Fruit fly (Drosophila melanogaster) whole organism, embryonic: ENCODE data around the gene CG11249.

ENCODE experiments used
- CG10431 ChIP-seq: fragments of 200-800 bp; sonication (Bioruptor generic); optimal IDR thresholded peaks from 3 replicates; lab custom pipeline; 2018; ENCODE audit warnings: missing biosample characterization, mild to moderate bottlenecking, missing genetic modification characterization
- CG10654 ChIP-seq: fragments of 200-800 bp; sonication (Bioruptor generic); optimal IDR thresholded peaks from 2 replicates; lab custom pipeline; 2016; ENCODE audit warnings: missing biosample characterization, missing genetic modification characterization
- CG12659 ChIP-seq: fragments of 200-800 bp; sonication (Bioruptor generic); optimal IDR thresholded peaks from 3 replicates; lab custom pipeline; 2017; ENCODE audit warnings: mild to moderate bottlenecking, missing biosample characterization, missing genetic modification reagents, missing genetic modification characterization
- CG13123 ChIP-seq: fragments of 200-800 bp; sonication (Bioruptor generic); optimal IDR thresholded peaks from 2 replicates; lab custom pipeline; 2016; ENCODE audit warnings: missing biosample characterization, missing genetic modification characterization
- CG14050 ChIP-seq: fragments of 200-800 bp; sonication (Bioruptor generic); IDR thresholded peaks from 3 replicates; pipeline ENCODE4 v1.3.6; 2022; ENCODE audit warnings: missing biosample characterization, missing genetic modification characterization
- CG14667 ChIP-seq: fragments of 200-800 bp; sonication (Bioruptor generic); IDR thresholded peaks from 2 replicates; pipeline ENCODE4 v1.3.6; 2022; ENCODE audit warnings: missing biosample characterization, missing genetic modification characterization
- CG1602 ChIP-seq: fragments of 200-800 bp; sonication (Bioruptor generic); optimal IDR thresholded peaks from 3 replicates; lab custom pipeline; 2016; ENCODE audit warnings: missing biosample characterization, missing genetic modification characterization
- CG16779 ChIP-seq: fragments of 200-800 bp; sonication (Bioruptor generic); IDR thresholded peaks from 2 replicates; pipeline ENCODE4 v1.3.6; 2022; ENCODE audit warnings: missing biosample characterization, missing genetic modification characterization
- CG17802 ChIP-seq: fragments of 200-800 bp; sonication (Bioruptor generic); optimal IDR thresholded peaks from 2 replicates; lab custom pipeline; 2018; ENCODE audit warnings: missing biosample characterization, mild to moderate bottlenecking, missing genetic modification characterization, moderate library complexity
- CG2199 ChIP-seq: fragments of 200-800 bp; sonication (Bioruptor generic); IDR thresholded peaks from 3 replicates; pipeline ENCODE4 v1.3.6; 2022; ENCODE audit warnings: missing biosample characterization, missing genetic modification characterization
- CG3281 ChIP-seq: fragments of 200-800 bp; sonication (Bioruptor generic); optimal IDR thresholded peaks from 3 replicates; lab custom pipeline; 2017; ENCODE audit warnings: missing biosample characterization, mild to moderate bottlenecking, missing genetic modification characterization
- CG3838 ChIP-seq: fragments of 200-800 bp; sonication (Bioruptor generic); optimal IDR thresholded peaks from 3 replicates; lab custom pipeline; 2016; ENCODE audit warnings: missing biosample characterization, missing genetic modification characterization
- CG4328 ChIP-seq: fragments of 200-800 bp; sonication (Bioruptor generic); optimal IDR thresholded peaks from 3 replicates; lab custom pipeline; 2017; ENCODE audit warnings: missing biosample characterization, missing genetic modification reagents, missing genetic modification characterization
- CHES-1-like ChIP-seq: fragments of 200-800 bp; sonication (Bioruptor generic); optimal IDR thresholded peaks from 2 replicates; lab custom pipeline; 2016; ENCODE audit warnings: missing biosample characterization, missing genetic modification characterization
- Chrac-16 ChIP-seq: fragments of 200-800 bp; sonication (Bioruptor generic); optimal IDR thresholded peaks from 3 replicates; lab custom pipeline; 2016; ENCODE audit warnings: missing biosample characterization, missing genetic modification characterization
- CoRest ChIP-seq: fragments of 200-800 bp; sonication (Bioruptor generic); optimal IDR thresholded peaks from 3 replicates; lab custom pipeline; 2018; ENCODE audit warnings: missing biosample characterization, mild to moderate bottlenecking, missing genetic modification characterization, moderate library complexity
- E2f2 ChIP-seq: fragments of 200-800 bp; sonication (Bioruptor generic); IDR thresholded peaks from 2 replicates; pipeline ENCODE4 v1.3.6; 2022; ENCODE audit warnings: missing biosample characterization, missing genetic modification characterization
- Elba2 ChIP-seq: fragments of 200-800 bp; sonication (Bioruptor generic); optimal IDR thresholded peaks from 3 replicates; lab custom pipeline; 2016; ENCODE audit warnings: missing biosample characterization, missing genetic modification characterization
- Ets65A ChIP-seq: fragments of 200-800 bp; sonication (Bioruptor generic); peaks from one replicate; lab custom pipeline; 2016; ENCODE audit warnings: missing biosample characterization, missing genetic modification characterization
- Fer3 ChIP-seq: fragments of 200-800 bp; sonication (Bioruptor generic); optimal IDR thresholded peaks from 2 replicates; lab custom pipeline; 2018; ENCODE audit warnings: missing biosample characterization, mild to moderate bottlenecking, missing genetic modification characterization, moderate library complexity
- HHEX ChIP-seq: fragments of 200-800 bp; sonication (Bioruptor generic); optimal IDR thresholded peaks from 3 replicates; lab custom pipeline; 2017; ENCODE audit warnings: missing biosample characterization, mild to moderate bottlenecking, missing genetic modification characterization, missing genetic modification reagents
- Hr39 ChIP-seq: fragments of >200 bp; optimal IDR thresholded peaks from 2 replicates; lab custom pipeline; 2017
- Mes4 ChIP-seq: fragments of 200-800 bp; sonication (Bioruptor generic); optimal IDR thresholded peaks from 2 replicates; lab custom pipeline; 2016; ENCODE audit warnings: missing biosample characterization, missing genetic modification characterization
- NfI ChIP-seq: fragments of 200-800 bp; sonication (Bioruptor generic); optimal IDR thresholded peaks from 3 replicates; lab custom pipeline; 2018; ENCODE audit warnings: missing biosample characterization, mild to moderate bottlenecking, missing genetic modification characterization, moderate library complexity
- Poxn ChIP-seq: fragments of 200-800 bp; sonication (Bioruptor generic); IDR thresholded peaks from 2 replicates; pipeline ENCODE4 v1.3.6; 2022; ENCODE audit warnings: missing biosample characterization, missing genetic modification characterization
- Side ChIP-seq: fragments of 200-800 bp; sonication (Bioruptor generic); optimal IDR thresholded peaks from 2 replicates; lab custom pipeline; 2016; ENCODE audit warnings: missing biosample characterization, missing genetic modification characterization
- abd-A ChIP-seq: fragments of 200-800 bp; sonication (Bioruptor generic); optimal IDR thresholded peaks from 3 replicates; lab custom pipeline; 2019; ENCODE audit warnings: missing biosample characterization, mild to moderate bottlenecking, missing genetic modification characterization, moderate library complexity
- al ChIP-seq: fragments of 200-800 bp; sonication (Bioruptor generic); IDR thresholded peaks from 2 replicates; pipeline ENCODE4 v1.3.6; 2022; ENCODE audit warnings: missing biosample characterization, missing genetic modification characterization
- ap ChIP-seq: fragments of 200-800 bp; sonication (Bioruptor generic); IDR thresholded peaks from 2 replicates; pipeline ENCODE4 v1.3.6; 2022; ENCODE audit warnings: missing biosample characterization, missing genetic modification characterization
- ase ChIP-seq: fragments of 200-800 bp; sonication (Bioruptor generic); IDR thresholded peaks from 3 replicates; pipeline ENCODE4 v1.3.6; 2022; ENCODE audit warnings: missing biosample characterization, missing genetic modification characterization
- bab2 ChIP-seq: fragments of 200-800 bp; sonication (Bioruptor generic); optimal IDR thresholded peaks from 2 replicates; lab custom pipeline; 2016; ENCODE audit warnings: missing biosample characterization, missing genetic modification characterization
- bcd ChIP-seq: fragments of 200-800 bp; sonication (Bioruptor generic); optimal IDR thresholded peaks from 2 replicates; lab custom pipeline; 2017; ENCODE audit warnings: missing biosample characterization, mild to moderate bottlenecking, missing genetic modification characterization
- btn ChIP-seq: fragments of 200-800 bp; sonication (Bioruptor generic); optimal IDR thresholded peaks from 2 replicates; lab custom pipeline; 2016; ENCODE audit warnings: missing biosample characterization, missing genetic modification characterization
- cad ChIP-seq: fragments of >200 bp; optimal IDR thresholded peaks from 2 replicates; lab custom pipeline; 2017; ENCODE audit warnings: missing biosample characterization, missing genetic modification characterization
- cas ChIP-seq: fragments of 200-800 bp; sonication (Bioruptor generic); IDR thresholded peaks from 2 replicates; pipeline ENCODE4 v1.3.6; 2022; ENCODE audit warnings: missing biosample characterization, missing genetic modification characterization
- cg ChIP-seq: fragments of 200-800 bp; sonication (Bioruptor generic); optimal IDR thresholded peaks from 3 replicates; lab custom pipeline; 2019; ENCODE audit warnings: missing biosample characterization, mild to moderate bottlenecking, missing genetic modification characterization, moderate library complexity
- dysf ChIP-seq: fragments of 200-800 bp; sonication (Bioruptor generic); IDR thresholded peaks from 3 replicates; pipeline ENCODE4 v1.3.6; 2022; ENCODE audit warnings: missing biosample characterization, missing genetic modification characterization
- emc ChIP-seq: fragments of 200-800 bp; sonication (Bioruptor generic); optimal IDR thresholded peaks from 2 replicates; lab custom pipeline; 2016; ENCODE audit warnings: missing biosample characterization, missing genetic modification characterization
- exex ChIP-seq: fragments of 200-800 bp; sonication (Bioruptor generic); optimal IDR thresholded peaks from 4 replicates; lab custom pipeline; 2018; ENCODE audit warnings: missing biosample characterization, mild to moderate bottlenecking, missing genetic modification characterization, moderate library complexity
- fd96Cb ChIP-seq: fragments of 200-800 bp; sonication (Bioruptor generic); optimal IDR thresholded peaks from 2 replicates; lab custom pipeline; 2018; ENCODE audit warnings: missing biosample characterization, mild to moderate bottlenecking, missing genetic modification characterization, moderate library complexity
- ken ChIP-seq: fragments of 200-800 bp; sonication (Bioruptor generic); IDR thresholded peaks from 3 replicates; pipeline ENCODE4 v1.3.6; 2022; ENCODE audit warnings: missing biosample characterization, missing genetic modification characterization
- lab ChIP-seq: fragments of 200-800 bp; sonication (Bioruptor generic); optimal IDR thresholded peaks from 3 replicates; lab custom pipeline; 2017; ENCODE audit warnings: missing biosample characterization, missing genetic modification characterization, mild to moderate bottlenecking, moderate library complexity, missing genetic modification reagents
- lilli ChIP-seq: fragments of 200-800 bp; sonication (Bioruptor generic); optimal IDR thresholded peaks from 3 replicates; lab custom pipeline; 2016; ENCODE audit warnings: missing biosample characterization, missing genetic modification characterization
- lola ChIP-seq, 3 experiments: fragments of >200 bp in 2 of 3; fragments of 200-800 bp in 1 of 3; sonication (Bioruptor generic) in 1 of 3; optimal IDR thresholded peaks; 2 replicates each; lab custom pipeline; 2017 to 2019; ENCODE audit warnings: missing biosample characterization in 3 of 3, missing genetic modification characterization in 3 of 3, mild to moderate bottlenecking in 1 of 3, moderate library complexity in 1 of 3
- lov ChIP-seq, 2 experiments: fragments of 200-800 bp in 1 of 2; fragments of >200 bp in 1 of 2; sonication (Bioruptor generic) in 1 of 2; IDR thresholded peaks in 1 of 2; optimal IDR thresholded peaks in 1 of 2; 2 replicates in 1 of 2; 3 replicates in 1 of 2; pipeline versions ENCODE4 v1.3.6 to Lab custom; 2017 to 2022; ENCODE audit warnings: missing biosample characterization in 1 of 2, missing genetic modification characterization in 1 of 2
- luna ChIP-seq: fragments of 200-800 bp; sonication (Bioruptor generic); optimal IDR thresholded peaks from 2 replicates; lab custom pipeline; 2016; ENCODE audit warnings: missing biosample characterization, missing genetic modification characterization
- scrt ChIP-seq: fragments of 200-800 bp; sonication (Bioruptor generic); optimal IDR thresholded peaks from 2 replicates; lab custom pipeline; 2018; ENCODE audit warnings: missing biosample characterization, mild to moderate bottlenecking, missing genetic modification characterization, moderate library complexity
- shn ChIP-seq: fragments of 200-800 bp; sonication (Bioruptor generic); optimal IDR thresholded peaks from 3 replicates; lab custom pipeline; 2016; ENCODE audit warnings: missing biosample characterization, missing genetic modification characterization
- slp2 ChIP-seq: fragments of 200-800 bp; sonication (Bioruptor generic); optimal IDR thresholded peaks from 2 replicates; lab custom pipeline; 2016; ENCODE audit warnings: missing biosample characterization, missing genetic modification characterization
- tin ChIP-seq: fragments of 200-800 bp; sonication (Bioruptor generic); optimal IDR thresholded peaks from 3 replicates; lab custom pipeline; 2016; ENCODE audit warnings: missing biosample characterization, missing genetic modification characterization
- unc-4 ChIP-seq: fragments of 200-800 bp; sonication (Bioruptor generic); IDR thresholded peaks from 2 replicates; pipeline ENCODE4 v1.3.6; 2022; ENCODE audit warnings: missing biosample characterization, missing genetic modification characterization; ENCODE audit not compliant: partially characterized antibody

Gene CG11249

DNA sequence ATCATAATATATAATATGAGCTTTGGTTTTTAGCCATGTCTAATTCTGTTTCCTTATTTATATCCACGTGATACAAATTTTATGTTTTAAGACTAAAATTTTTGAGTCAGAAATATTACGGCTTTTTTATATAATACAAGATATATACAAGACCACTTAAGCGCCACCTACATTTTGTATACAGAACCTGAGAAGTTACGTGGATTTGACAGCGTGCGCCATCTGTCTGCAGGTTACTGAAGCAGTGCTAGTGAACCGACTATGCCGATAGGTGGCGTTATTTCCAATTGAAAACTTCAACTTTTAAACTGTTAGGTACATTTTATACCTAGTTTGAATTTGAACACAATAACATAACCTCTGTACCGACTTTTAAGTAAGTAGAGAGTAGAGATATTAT is 19.2 kb upstream of the CG11249 start (continued):
- peak; percentile 34 for TF ChIP-seq lab (GFP tag; lab: Kevin White, UChicago)
- TF ChIP-seq CG3281 (GFP tag; lab: Kevin White, UChicago): no peak
- TF ChIP-seq ap (GFP tag; lab: Robert Waterston, UW): peak; percentile 15; the same call in 1 of the 2 replicates
- TF ChIP-seq HHEX (GFP tag; lab: Kevin White, UChicago): no peak
- TF ChIP-seq Elba2 (GFP tag; lab: Kevin White, UChicago): peak; percentile 59
- TF ChIP-seq CG16779 (GFP tag; lab: Robert Waterston, UW): no peak
- TF ChIP-seq CG10654: peak; percentile 72
- TF ChIP-seq Ets65A (GFP tag; lab: Kevin White, UChicago): peak; percentile 97
- TF ChIP-seq CG2199 (GFP tag; lab: Robert Waterston, UW): peak; percentile 93
- peak; percentile 73 for TF ChIP-seq CG13123 (GFP tag; lab: Kevin White, UChicago)
- peak; percentile 61 for TF ChIP-seq slp2 (GFP tag; lab: Kevin White, UChicago)
- TF ChIP-seq emc: no peak
- TF ChIP-seq Side (GFP tag; lab: Kevin White, UChicago): peak; percentile 66
- peak; percentile 76 for TF ChIP-seq CoRest (tag; lab: Kevin White, UChicago)
- peak; percentile 33 for TF ChIP-seq CG4328 (GFP tag; lab: Kevin White, UChicago)
- TF ChIP-seq cad: no peak
- peak; percentile 83 for TF ChIP-seq tin (GFP tag; lab: Kevin White, UChicago)
- TF ChIP-seq luna (GFP tag; lab: Kevin White, UChicago): no peak
- TF ChIP-seq lola (GFP tag; optimal IDR thresholded peaks at IDR 0.05; lab: Kevin White, UChicago): peak in 1 of 3 experiments; percentile 26
- no peak for TF ChIP-seq cg (GFP tag; lab: Kevin White, UChicago)
- peak; percentile 80 for TF ChIP-seq dysf (GFP tag; lab: Robert Waterston, UW)
- TF ChIP-seq CG14667 (GFP tag; lab: Robert Waterston, UW): peak; percentile 61
- TF ChIP-seq ken (GFP tag; lab: Robert Waterston, UW): peak; percentile 41; the same call in 1 of the 3 replicates
- TF ChIP-seq exex: no peak
- peak; percentile 74 for TF ChIP-seq bab2
- TF ChIP-seq Hr39: no peak
- peak; percentile 17 for TF ChIP-seq CG17802
- no peak for TF ChIP-seq btn (GFP tag; lab: Kevin White, UChicago)
- TF ChIP-seq Poxn (GFP tag; lab: Robert Waterston, UW): no peak
- no peak for TF ChIP-seq lov (optimal IDR thresholded peaks at IDR 0.05; lab: Kevin White, UChicago)
- no peak for TF ChIP-seq lov (GFP tag; IDR thresholded peaks at IDR 0.05; lab: Robert Waterston, UW)
- TF ChIP-seq cas (GFP tag; lab: Robert Waterston, UW): no peak
- peak; percentile 46; the same call in 1 of the 2 replicates for TF ChIP-seq E2f2 (GFP tag; lab: Robert Waterston, UW)
- TF ChIP-seq CG1602 (GFP tag; lab: Kevin White, UChicago): peak; percentile 82
- peak; percentile 23 for TF ChIP-seq CG3838 (GFP tag; lab: Kevin White, UChicago)
- no peak for TF ChIP-seq scrt (GFP tag; lab: Kevin White, UChicago)
- peak; percentile 75 for TF ChIP-seq NfI (GFP tag; lab: Kevin White, UChicago)
- TF ChIP-seq unc-4: no peak
- peak; percentile 87 for TF ChIP-seq Chrac-16
- peak; percentile 38 for TF ChIP-seq fd96Cb (tag; lab: Kevin White, UChicago)
- no peak for TF ChIP-seq CG10431 (GFP tag; lab: Kevin White, UChicago)
- peak; percentile 68 for TF ChIP-seq bcd (GFP tag; lab: Kevin White, UChicago)
- TF ChIP-seq CHES-1-like: peak; percentile 43
- TF ChIP-seq CG12659 (GFP tag; lab: Kevin White, UChicago): peak; percentile 66
- peak; percentile 62 for TF ChIP-seq Mes4 (GFP tag; lab: Kevin White, UChicago)
- no peak for TF ChIP-seq CG14050
- peak; percentile 73 for TF ChIP-seq ase (GFP tag; lab: Robert Waterston, UW)
- TF ChIP-seq al (GFP tag; lab: Robert Waterston, UW): no peak
- TF ChIP-seq shn (GFP tag; lab: Kevin White, UChicago): peak; percentile 58
- peak; percentile 79 for TF ChIP-seq lilli (GFP tag; lab: Kevin White, UChicago)
- TF ChIP-seq abd-A (tag; lab: Kevin White, UChicago): no peak
- peak; percentile 54 for TF ChIP-seq Fer3 (tag; lab: Kevin White, UChicago)
